Worm (Caenorhabditis elegans): ENCODE results near the gene col-166.

col-166 gene

ce11 chrX:6326088-6326487 is 46.3 kb downstream of the col-166 start, which contains the start of gene col-168:
TSS of gene col-168 (plus strand) at chrX:6326388.
- no peak for TF ChIP-seq npax-4 (tag; optimal IDR thresholded peaks at IDR 0.05)
- TF ChIP-seq mec-3 (tag; optimal IDR thresholded peaks at IDR 0.05; ENCODE audit: borderline replicate concordance): no peak
- TF ChIP-seq elt-4 (tag; optimal IDR thresholded peaks at IDR 0.05): no peak
- TF ChIP-seq pha-4 (tag; optimal IDR thresholded peaks at IDR 0.05): no peak
- TF ChIP-seq ztf-16 (tag; optimal IDR thresholded peaks at IDR 0.05): no peak
- no peak for TF ChIP-seq ceh-18 (tag; optimal IDR thresholded peaks at IDR 0.05)
- TF ChIP-seq eyg-1 (tag; optimal IDR thresholded peaks at IDR 0.05): no peak
- TF ChIP-seq fax-1 (tag; optimal IDR thresholded peaks at IDR 0.05): no peak

- TF ChIP-seq odd-2 (tag; optimal IDR thresholded peaks at IDR 0.05) (no peak), hlh-8 (tag; optimal IDR thresholded peaks at IDR 0.05) (no peak), pha-4 (tag; optimal IDR thresholded peaks at IDR 0.05) (no peak), pat-9 (tag; optimal IDR thresholded peaks at IDR 0.05) (no peak), lim-6 (tag; optimal IDR thresholded peaks at IDR 0.05) (no peak), C38D4.7 (GFP tag; optimal IDR thresholded peaks at IDR 0.05) (no peak), C08G9.2 (tag; optimal IDR thresholded peaks at IDR 0.05) (no peak), tbx-2 (tag; optimal IDR thresholded peaks at IDR 0.05) (no peak), elt-2 (tag; optimal IDR thresholded peaks at IDR 0.05) (no peak), ceh-18 (tag; optimal IDR thresholded peaks at IDR 0.05) (no peak), ceh-48 (tag; optimal IDR thresholded peaks at IDR 0.05) (no peak), hlh-13 (GFP tag; optimal IDR thresholded peaks at IDR 0.05) (no peak)
Observed at ce11 chrX:6328860-6329259, 49.0 kb downstream of the col-166 start, which contains the start of gene col-169. TSS of gene col-169 (plus strand) at chrX:6329160.
